Fruit fly (Drosophila melanogaster) whole organism, embryonic: Measurements from ENCODE around the gene CG12010.

Source experiments
- CG8478 ChIP-seq: fragments of >200 bp; optimal IDR thresholded peaks from 2 replicates; lab custom pipeline; 2018
- CHES-1-like ChIP-seq: fragments of 200-800 bp; sonication (Bioruptor generic); optimal IDR thresholded peaks from 2 replicates; lab custom pipeline; 2016; ENCODE audit warnings: missing biosample characterization, missing genetic modification characterization
- Hmx ChIP-seq: fragments of 200-800 bp; sonication (Bioruptor generic); optimal IDR thresholded peaks from 2 replicates; lab custom pipeline; 2016; ENCODE audit warnings: missing biosample characterization, missing genetic modification characterization
- nerfin-1 ChIP-seq: fragments of 200-800 bp; sonication (Bioruptor generic); optimal IDR thresholded peaks from 3 replicates; lab custom pipeline; 2019; ENCODE audit warnings: missing biosample characterization, mild to moderate bottlenecking, missing genetic modification characterization, moderate library complexity
- phol ChIP-seq: fragments of 200-800 bp; sonication (Bioruptor generic); optimal IDR thresholded peaks from 3 replicates; lab custom pipeline; 2018; ENCODE audit warnings: missing biosample characterization, mild to moderate bottlenecking, missing genetic modification characterization, moderate library complexity
- tx ChIP-seq: fragments of 200-800 bp; sonication (Bioruptor generic); optimal IDR thresholded peaks from 2 replicates; lab custom pipeline; 2016; ENCODE audit warnings: missing biosample characterization, missing genetic modification characterization

dm6 chr3L:3414796-3415568 lies 40.9 kb downstream of the CG12010 start:
- no peak for TF ChIP-seq CHES-1-like (GFP tag; lab: Kevin White, UChicago)
- TF ChIP-seq CG8478: no peak
- TF ChIP-seq Hmx (GFP tag; lab: Kevin White, UChicago): no peak
- TF ChIP-seq phol (tag; lab: Kevin White, UChicago): no peak
- TF ChIP-seq nerfin-1 (tag; lab: Kevin White, UChicago): no peak
- TF ChIP-seq tx (GFP tag; lab: Kevin White, UChicago): no peak
